Worm (Caenorhabditis elegans): ENCODE measurements around the gene nrf-5.
A peak's percentile ranks its signal among the peaks of the same experiment; 100 is the strongest.

DNA sequence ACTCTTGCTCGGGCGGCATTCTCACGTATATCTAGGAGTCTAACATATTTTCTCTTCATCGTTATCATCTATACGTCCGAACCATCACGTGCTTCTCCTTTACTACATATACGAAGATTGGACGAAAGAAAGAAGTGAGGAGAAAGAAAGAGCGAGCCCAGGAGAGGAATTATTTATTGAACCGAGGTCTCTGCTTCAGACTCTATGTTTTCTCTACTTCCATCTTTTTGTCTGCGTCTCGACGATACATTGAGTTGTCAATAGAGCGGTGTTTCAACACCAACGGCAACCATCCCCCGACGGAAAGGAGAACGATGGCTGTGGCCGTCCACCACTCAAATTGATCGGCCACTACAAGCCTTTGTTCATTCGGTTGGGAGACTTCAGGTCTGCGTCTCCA, 38.7 kb upstream of the nrf-5 start:
- peak; percentile 70 for TF ChIP-seq mab-5 (tag; optimal IDR thresholded peaks at IDR 0.05)
- peak; percentile 71 to 80 for TF ChIP-seq mdl-1 (tag; optimal IDR thresholded peaks at IDR 0.05)
- no peak for TF ChIP-seq nhr-237 (tag; optimal IDR thresholded peaks at IDR 0.05)
- TF ChIP-seq lin-11 (tag; optimal IDR thresholded peaks at IDR 0.05), result peak; percentile 78
- TF ChIP-seq ceh-82 (tag; optimal IDR thresholded peaks at IDR 0.05), result no peak
- TF ChIP-seq ama-1 (optimal IDR thresholded peaks at IDR 0.05), result peak; percentile 67
- TF ChIP-seq aly-2 (tag; optimal IDR thresholded peaks at IDR 0.05), result no peak
- TF ChIP-seq snpc-4 (tag; optimal IDR thresholded peaks at IDR 0.05), result peak; percentile 81
- no peak for TF ChIP-seq nhr-11 (tag; optimal IDR thresholded peaks at IDR 0.05)
- no peak for TF ChIP-seq ztf-11 (tag; optimal IDR thresholded peaks at IDR 0.05)
- TF ChIP-seq elt-1 (tag; optimal IDR thresholded peaks at IDR 0.05), result no peak
- TF ChIP-seq zag-1 (tag; optimal IDR thresholded peaks at IDR 0.05), result peak; percentile 72
- TF ChIP-seq ceh-16 (tag; optimal IDR thresholded peaks at IDR 0.05), result peak; percentile 23
- TF ChIP-seq nhr-77 (tag; optimal IDR thresholded peaks at IDR 0.05), result no peak
